Worm (Caenorhabditis elegans) whole organism, L4/young adult: Measurements from ENCODE around the gene C30H6.12.

Source experiments
- W03F9.2 ChIP-seq: fragments of 150-350 bp; optimal IDR thresholded peaks from 2 replicates; lab custom pipeline; 2014; ENCODE audit warnings: missing biosample characterization, missing genetic modification characterization
- dao-5 ChIP-seq: sonication (generic microtip); optimal IDR thresholded peaks from 2 replicates; lab custom pipeline; 2016; ENCODE audit warnings: missing genotype, missing genetic modification characterization, moderate library complexity, missing compliant biosample characterization
- him-1 ChIP-seq: sonication (generic microtip); optimal IDR thresholded peaks from 2 replicates; lab custom pipeline; 2016; ENCODE audit warnings: missing genotype, missing genetic modification reagents, missing genetic modification characterization, missing compliant biosample characterization

The C30H6.12 gene

DNA sequence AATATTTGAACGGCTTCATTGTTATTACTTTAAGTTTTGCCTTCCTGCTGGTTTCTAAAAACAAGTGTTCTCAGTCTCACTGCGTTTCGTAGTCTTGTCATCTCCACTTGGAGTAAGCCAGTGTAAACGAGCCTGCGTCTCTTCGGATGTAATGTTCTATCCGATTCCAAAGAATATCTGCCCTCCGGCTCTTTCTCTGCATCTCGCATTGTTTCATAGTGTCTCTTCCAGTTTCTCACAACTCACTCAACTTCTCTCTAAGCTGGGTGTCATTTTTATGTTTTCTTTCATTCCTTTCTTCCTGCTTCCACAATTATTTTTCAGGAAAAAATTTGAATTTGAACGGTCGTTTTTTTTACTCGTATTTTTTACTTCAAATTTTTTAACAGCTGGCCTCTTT is 43.8 kb downstream of the C30H6.12 start:
- TF ChIP-seq dao-5 (tag; lab: Kevin White, UChicago) (no peak), W03F9.2 (no peak), him-1 (tag; lab: Kevin White, UChicago) (no peak)

DNA sequence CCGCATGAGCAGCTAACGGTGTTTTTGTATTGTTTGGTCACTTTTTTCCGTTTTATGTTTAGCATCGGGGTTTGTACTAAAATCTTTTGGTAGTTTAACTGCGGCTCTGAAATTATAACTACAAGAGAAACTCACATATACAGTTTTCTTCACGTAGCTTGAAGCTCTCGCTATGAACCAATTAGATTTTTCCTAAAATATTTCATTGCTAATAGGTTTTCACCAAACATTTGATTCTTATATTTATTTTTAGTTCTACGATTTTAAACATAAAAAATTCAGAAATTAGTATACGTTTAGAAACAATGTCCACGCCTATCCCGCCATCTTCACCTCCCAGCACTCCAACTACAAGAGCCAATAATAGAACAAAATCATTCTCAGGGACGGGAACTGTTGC is 44.3 kb downstream of the C30H6.12 start, which contains the start of gene C06A12.3:
Gene C06A12.3, plus strand, starts transcription at position 301 of the 400 bp plus-strand sequence.
- TF ChIP-seq W03F9.2 (no peak), dao-5 (tag; lab: Kevin White, UChicago) (no peak), him-1 (tag; lab: Kevin White, UChicago) (no peak)

DNA sequence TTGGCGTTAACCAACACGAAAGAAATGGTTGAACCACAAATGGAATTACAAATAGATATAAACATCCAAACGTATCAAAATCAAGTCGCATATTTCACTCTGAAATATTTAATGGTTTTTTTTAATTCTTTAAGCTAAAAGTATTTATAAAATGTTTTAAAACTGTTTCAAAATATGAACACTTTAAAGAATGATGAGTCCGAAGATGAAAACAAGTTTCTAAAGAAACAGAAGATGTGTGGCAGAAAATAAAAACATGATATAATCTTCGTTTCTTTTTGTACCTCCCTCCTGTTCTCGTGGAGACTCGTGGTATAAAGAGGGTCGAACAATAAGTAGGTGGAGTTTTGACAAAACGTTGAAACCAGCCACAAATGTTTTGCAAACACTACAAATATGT is 48.1 kb downstream of the C30H6.12 start, which contains the start of gene lact-6:
Gene lact-6, minus strand, starts transcription at position 101 of the 400 bp plus-strand sequence.
- no peak for TF ChIP-seq him-1 (tag; lab: Kevin White, UChicago)
- no peak for TF ChIP-seq W03F9.2
- TF ChIP-seq dao-5 (tag; lab: Kevin White, UChicago), result no peak

DNA sequence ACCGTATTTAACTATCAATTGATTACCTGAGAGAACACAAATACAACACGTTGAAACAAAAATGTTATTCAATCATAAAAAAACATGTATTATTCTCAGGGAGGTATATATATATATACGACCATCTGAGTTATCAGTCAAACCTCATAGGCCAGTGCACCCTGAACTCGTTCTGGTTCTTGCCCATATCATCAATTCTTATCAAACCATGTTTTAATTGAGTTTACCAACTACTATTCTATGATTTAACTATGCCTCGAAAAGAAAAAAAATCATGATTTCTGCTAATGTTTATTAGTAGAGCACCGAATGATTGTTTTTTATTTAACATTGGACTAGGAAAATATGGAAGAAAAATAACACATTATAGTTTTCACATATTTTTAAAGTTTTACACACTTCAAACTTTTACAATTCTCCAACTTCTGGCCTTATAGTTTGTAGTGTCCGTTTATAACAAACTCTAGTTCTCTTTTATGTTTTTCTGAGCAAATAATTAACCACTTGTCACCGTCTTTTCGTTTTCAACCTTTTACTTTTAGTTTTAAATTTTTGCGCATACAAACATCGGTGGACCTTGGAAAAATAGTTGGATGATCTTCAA is 49.2 kb downstream of the C30H6.12 start:
- TF ChIP-seq dao-5 (tag; lab: Kevin White, UChicago), result no peak
- TF ChIP-seq him-1 (tag; lab: Kevin White, UChicago), result no peak
- no peak for TF ChIP-seq W03F9.2

DNA sequence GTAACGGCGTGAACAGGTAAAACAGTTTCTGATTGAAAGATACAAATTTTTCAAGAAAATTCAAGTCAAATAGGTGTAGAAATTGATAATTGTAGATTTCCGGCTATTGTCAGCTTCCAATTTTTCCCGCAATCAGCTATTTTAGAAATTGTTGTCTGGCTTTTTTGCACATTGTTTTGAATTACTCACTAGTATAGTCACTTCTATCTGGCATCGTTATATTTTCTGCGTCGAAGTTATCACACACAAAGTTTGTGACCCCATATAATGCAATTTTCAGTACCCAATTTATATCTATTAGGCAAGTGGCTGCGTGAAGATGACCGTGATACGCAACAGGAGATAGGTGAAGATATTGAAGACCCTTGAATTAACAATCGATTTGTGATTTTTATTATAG is 52.1 kb downstream of the C30H6.12 start:
- TF ChIP-seq W03F9.2 (no peak), dao-5 (tag; lab: Kevin White, UChicago) (no peak)
